Fruit fly (Drosophila melanogaster): ENCODE results near the gene CG4230.
A peak's percentile ranks its signal among the peaks of the same experiment; 100 is the strongest.

DNA sequence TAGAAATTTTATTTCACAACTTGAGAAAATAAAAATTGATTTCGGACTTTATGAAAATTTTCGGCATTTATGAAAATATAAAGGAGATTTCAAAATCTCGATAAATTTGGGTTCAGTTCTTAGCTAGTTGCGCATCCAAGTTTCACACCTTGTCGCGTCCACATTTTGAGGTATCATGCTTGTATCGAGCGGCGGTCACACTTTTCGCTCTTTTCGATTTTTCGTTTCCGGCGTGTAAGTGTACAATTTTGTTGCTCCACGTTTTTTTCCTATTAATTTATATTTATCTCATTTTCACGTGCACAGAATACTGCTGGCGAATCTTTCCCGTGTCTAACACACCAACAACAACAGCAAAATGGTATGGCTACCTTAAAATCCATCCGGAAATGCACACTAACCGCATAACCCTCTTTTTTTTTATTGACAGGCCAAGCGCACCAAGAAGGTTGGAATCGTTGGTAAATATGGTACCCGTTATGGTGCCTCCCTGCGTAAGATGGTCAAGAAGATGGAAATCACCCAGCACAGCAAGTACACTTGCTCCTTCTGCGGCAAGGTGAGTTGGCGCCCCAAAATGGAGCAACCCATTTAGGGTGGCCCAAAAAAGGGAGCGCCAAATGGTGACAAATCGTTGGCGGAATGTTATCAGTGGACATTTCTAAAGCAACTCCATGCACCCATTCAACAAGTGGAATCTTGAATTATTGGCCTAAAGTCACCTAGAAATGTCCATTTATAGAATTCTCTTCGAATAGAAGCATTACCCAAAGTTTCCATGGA is 25.0 kb upstream of the CG4230 start, which contains the start of gene RpL37A:
- peak; percentile 75 for TF ChIP-seq fd85E (GFP tag; optimal IDR thresholded peaks at IDR 0.05)
- TF ChIP-seq Eip93F (GFP tag; optimal IDR thresholded peaks at IDR 0.05) = no peak
- TF ChIP-seq Lpt (GFP tag; optimal IDR thresholded peaks at IDR 0.05) = no peak
- peak; percentile 54 for TF ChIP-seq Blimp-1 (GFP tag; optimal IDR thresholded peaks at IDR 0.05)
- peak in 1 of 2 experiments; percentile 47 for TF ChIP-seq salr (GFP tag; optimal IDR thresholded peaks at IDR 0.05)
- TF ChIP-seq CG6276 (GFP tag; optimal IDR thresholded peaks at IDR 0.05) = no peak
- TF ChIP-seq CG31627 (GFP tag; optimal IDR thresholded peaks at IDR 0.05) = peak; percentile 61
- no peak for TF ChIP-seq Gug (GFP tag; IDR thresholded peaks at IDR 0.05)
